Worm (Caenorhabditis elegans) whole organism, L4/young adult: ENCODE results near the gene Y62F5A.9.

ENCODE experiments used
- W03F9.2 ChIP-seq: fragments of 150-350 bp; optimal IDR thresholded peaks from 2 replicates; lab custom pipeline; 2014; ENCODE audit warnings: missing biosample characterization, missing genetic modification characterization
- dao-5 ChIP-seq: sonication (generic microtip); optimal IDR thresholded peaks from 2 replicates; lab custom pipeline; 2016; ENCODE audit warnings: missing genotype, missing genetic modification characterization, moderate library complexity, missing compliant biosample characterization
- him-1 ChIP-seq: sonication (generic microtip); optimal IDR thresholded peaks from 2 replicates; lab custom pipeline; 2016; ENCODE audit warnings: missing genotype, missing genetic modification reagents, missing genetic modification characterization, missing compliant biosample characterization

Y62F5A.9 gene

ce11 chrII:11538741-11539140, at the start of gene Y62F5A.9:
Y62F5A.9 (minus strand) TSS chrII:11538841.
- TF ChIP-seq dao-5 (tag; lab: Kevin White, UChicago) (no peak), W03F9.2 (tag; lab: Kevin White, UChicago) (no peak), him-1 (tag; lab: Kevin White, UChicago) (no peak)

ce11 chrII:11588304-11588703, 49.7 kb upstream of the Y62F5A.9 start:
- no peak for TF ChIP-seq him-1 (tag; lab: Kevin White, UChicago)
- no peak for TF ChIP-seq dao-5 (tag; lab: Kevin White, UChicago)
- no peak for TF ChIP-seq W03F9.2 (tag; lab: Kevin White, UChicago)

- TF ChIP-seq dao-5 (tag; lab: Kevin White, UChicago) (no peak), W03F9.2 (tag; lab: Kevin White, UChicago) (no peak), him-1 (tag; lab: Kevin White, UChicago) (no peak)
Observed at ce11 chrII:11582698-11583097, 44.1 kb upstream of the Y62F5A.9 start, which contains the start of gene ints-7. ints-7 (plus strand) TSS chrII:11582849.

- TF ChIP-seq him-1 (tag; lab: Kevin White, UChicago) (no peak), W03F9.2 (tag; lab: Kevin White, UChicago) (no peak), dao-5 (tag; lab: Kevin White, UChicago) (no peak)
Observed at ce11 chrII:11578327-11578726, 39.7 kb upstream of the Y62F5A.9 start, which contains the start of gene smc-6. smc-6 (plus strand) TSS chrII:11578716.

ce11 chrII:11577861-11578260, 39.2 kb upstream of the Y62F5A.9 start:
- TF ChIP-seq W03F9.2 (tag; lab: Kevin White, UChicago) (no peak), him-1 (tag; lab: Kevin White, UChicago) (no peak), dao-5 (tag; lab: Kevin White, UChicago) (no peak)

- no peak for TF ChIP-seq dao-5 (tag; lab: Kevin White, UChicago)
- TF ChIP-seq W03F9.2 (tag; lab: Kevin White, UChicago), result no peak
- TF ChIP-seq him-1 (tag; lab: Kevin White, UChicago), result no peak
Observed at ce11 chrII:11577397-11577796, 38.8 kb upstream of the Y62F5A.9 start, which contains the start of gene pcs-1. pcs-1 (minus strand) TSS chrII:11577740.

ce11 chrII:11572944-11573343, 34.3 kb upstream of the Y62F5A.9 start, which contains the start of gene F54D5.2:
F54D5.2 (plus strand) TSS chrII:11573180.
- TF ChIP-seq W03F9.2 (tag; lab: Kevin White, UChicago) (no peak), dao-5 (tag; lab: Kevin White, UChicago) (no peak), him-1 (tag; lab: Kevin White, UChicago) (no peak)

- TF ChIP-seq dao-5 (tag; lab: Kevin White, UChicago) (no peak), W03F9.2 (tag; lab: Kevin White, UChicago) (no peak), him-1 (tag; lab: Kevin White, UChicago) (no peak)
Observed at ce11 chrII:11571260-11571854, 32.7 kb upstream of the Y62F5A.9 start, which contains the start of gene F54D5.3. F54D5.3 (plus strand) TSS chrII:11571805.

ce11 chrII:11569213-11569868, 30.7 kb upstream of the Y62F5A.9 start, which contains the start of the genes F54D5.23 and F54D5.4:
F54D5.23 (minus strand) TSS chrII:11569287.
F54D5.4 (plus strand) TSS chrII:11569818.
- TF ChIP-seq him-1 (tag; lab: Kevin White, UChicago) (no peak), W03F9.2 (tag; lab: Kevin White, UChicago) (no peak), dao-5 (tag; lab: Kevin White, UChicago) (no peak)

ce11 chrII:11568670-11569069, 30.0 kb upstream of the Y62F5A.9 start:
- TF ChIP-seq dao-5 (tag; lab: Kevin White, UChicago) (no peak), him-1 (tag; lab: Kevin White, UChicago) (no peak), W03F9.2 (tag; lab: Kevin White, UChicago) (no peak)

ce11 chrII:11566970-11567711, 28.5 kb upstream of the Y62F5A.9 start, which contains the start of gene F54D5.5:
F54D5.5 (minus strand) TSS chrII:11567020.
- TF ChIP-seq W03F9.2 (tag; lab: Kevin White, UChicago) (no peak), him-1 (tag; lab: Kevin White, UChicago) (no peak), dao-5 (tag; lab: Kevin White, UChicago) (no peak)

ce11 chrII:11564127-11564526, 25.5 kb upstream of the Y62F5A.9 start, which contains the start of gene F54D5.15:
F54D5.15 (minus strand) TSS chrII:11564227.
- TF ChIP-seq W03F9.2 (tag; lab: Kevin White, UChicago) (no peak), him-1 (tag; lab: Kevin White, UChicago) (no peak), dao-5 (tag; lab: Kevin White, UChicago) (no peak)
